Worm (Caenorhabditis elegans): ENCODE data around the gene F54E2.5.

F54E2.5 gene

ce11 chrV:2857842-2858241 is 42.0 kb upstream of the F54E2.5 start, which contains the start of gene srj-55:
TSS of gene srj-55 (minus strand) at chrV:2857942.
- no peak for TF ChIP-seq elt-3 (tag; optimal IDR thresholded peaks at IDR 0.05)
- TF ChIP-seq ceh-39 (tag; optimal IDR thresholded peaks at IDR 0.05): no peak
- TF ChIP-seq ztf-11 (tag; optimal IDR thresholded peaks at IDR 0.05): no peak
- no peak for TF ChIP-seq unc-39 (tag; optimal IDR thresholded peaks at IDR 0.05)
- no peak for TF ChIP-seq mls-2 (tag; optimal IDR thresholded peaks at IDR 0.05)
- no peak for TF ChIP-seq sptf-1 (tag; optimal IDR thresholded peaks at IDR 0.05)
- TF ChIP-seq mep-1 (tag; optimal IDR thresholded peaks at IDR 0.05): no peak
- TF ChIP-seq elt-1 (tag; optimal IDR thresholded peaks at IDR 0.05; ENCODE audit: borderline replicate concordance, insufficient read depth): no peak
- no peak for TF ChIP-seq nhr-237 (tag; optimal IDR thresholded peaks at IDR 0.05)
- no peak for TF ChIP-seq nhr-12 (tag; optimal IDR thresholded peaks at IDR 0.05)
- no peak for TF ChIP-seq ham-2 (GFP tag; optimal IDR thresholded peaks at IDR 0.05)
- TF ChIP-seq lsy-2 (tag; optimal IDR thresholded peaks at IDR 0.05): no peak
- TF ChIP-seq lin-32 (GFP tag; optimal IDR thresholded peaks at IDR 0.05): no peak
- TF ChIP-seq unc-62 (GFP tag; optimal IDR thresholded peaks at IDR 0.05): no peak
- TF ChIP-seq ces-1 (GFP tag; optimal IDR thresholded peaks at IDR 0.05): no peak
- no peak for TF ChIP-seq M03D4.4 (tag; optimal IDR thresholded peaks at IDR 0.05)
- no peak for TF ChIP-seq ceh-43 (GFP tag; optimal IDR thresholded peaks at IDR 0.05)
- TF ChIP-seq pha-4 (tag; optimal IDR thresholded peaks at IDR 0.05): no peak

ce11 chrV:2855473-2855872 is 39.6 kb upstream of the F54E2.5 start, which contains the start of gene srj-57:
TSS of gene srj-57 (minus strand) at chrV:2855573.
- TF ChIP-seq sptf-1 (tag; optimal IDR thresholded peaks at IDR 0.05) (no peak), flh-1 (GFP tag; optimal IDR thresholded peaks at IDR 0.05) (no peak), mls-2 (tag; optimal IDR thresholded peaks at IDR 0.05) (no peak), bed-3 (GFP tag; optimal IDR thresholded peaks at IDR 0.05) (no peak), lin-13 (tag; optimal IDR thresholded peaks at IDR 0.05) (no peak), mab-5 (tag; optimal IDR thresholded peaks at IDR 0.05) (no peak), nhr-237 (tag; optimal IDR thresholded peaks at IDR 0.05) (no peak), ham-2 (GFP tag; optimal IDR thresholded peaks at IDR 0.05) (no peak), snpc-4 (tag; optimal IDR thresholded peaks at IDR 0.05) (no peak), tbx-8 (GFP tag; optimal IDR thresholded peaks at IDR 0.05) (no peak)

DNA sequence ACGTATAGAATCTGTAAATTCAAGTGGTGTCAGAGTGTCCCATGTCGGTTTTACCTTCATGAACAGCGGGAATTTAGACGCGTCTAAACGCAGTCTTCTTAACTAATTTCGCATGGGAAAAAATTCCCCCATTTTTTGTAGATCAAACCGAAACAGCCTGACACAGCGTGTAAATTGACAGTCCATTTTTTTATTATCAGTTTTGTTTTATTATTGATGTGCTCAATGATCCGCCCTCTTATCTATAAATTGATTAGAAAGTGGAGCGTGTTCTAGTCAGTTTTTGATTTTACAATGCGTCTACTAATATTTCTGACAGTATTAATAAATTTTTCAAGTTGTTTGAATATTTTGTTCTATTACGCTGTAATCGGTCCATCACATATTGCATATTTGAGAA is 33.2 kb upstream of the F54E2.5 start, which contains the start of gene ugt-53:
Gene ugt-53, plus strand, starts transcription at position 273 of the 400 bp plus-strand sequence.
- TF ChIP-seq nhr-237 (tag; optimal IDR thresholded peaks at IDR 0.05) (no peak), elt-1 (tag; optimal IDR thresholded peaks at IDR 0.05; ENCODE audit: borderline replicate concordance, insufficient read depth) (no peak), sem-2 (GFP tag; optimal IDR thresholded peaks at IDR 0.05) (no peak), lin-13 (tag; optimal IDR thresholded peaks at IDR 0.05) (no peak), hlh-1 (tag; optimal IDR thresholded peaks at IDR 0.05) (no peak), blmp-1 (tag; optimal IDR thresholded peaks at IDR 0.05) (no peak), flh-1 (GFP tag; optimal IDR thresholded peaks at IDR 0.05) (no peak), cnd-1 (tag; optimal IDR thresholded peaks at IDR 0.05) (no peak), unc-120 (tag; optimal IDR thresholded peaks at IDR 0.05; ENCODE audit: poor library complexity, severe bottlenecking) (no peak), snpc-4 (tag; optimal IDR thresholded peaks at IDR 0.05) (no peak)

ce11 chrV:2848290-2848937 is 32.6 kb upstream of the F54E2.5 start, which contains the start of gene srj-49:
TSS of gene srj-49 (minus strand) at chrV:2848340.
- no peak for TF ChIP-seq hlh-1 (tag; optimal IDR thresholded peaks at IDR 0.05)
- no peak for TF ChIP-seq tbx-8 (GFP tag; optimal IDR thresholded peaks at IDR 0.05)
- no peak for TF ChIP-seq lsy-2 (tag; optimal IDR thresholded peaks at IDR 0.05)
- no peak for TF ChIP-seq mab-5 (tag; optimal IDR thresholded peaks at IDR 0.05)
- TF ChIP-seq lin-13 (tag; optimal IDR thresholded peaks at IDR 0.05): no peak
- no peak for TF ChIP-seq sptf-1 (tag; optimal IDR thresholded peaks at IDR 0.05)
- no peak for TF ChIP-seq nhr-28 (tag; optimal IDR thresholded peaks at IDR 0.05)
- no peak for TF ChIP-seq drap-1 (GFP tag; optimal IDR thresholded peaks at IDR 0.05)
- no peak for TF ChIP-seq M03D4.4 (tag; optimal IDR thresholded peaks at IDR 0.05)
- TF ChIP-seq ces-1 (GFP tag; optimal IDR thresholded peaks at IDR 0.05): no peak
- no peak for TF ChIP-seq pha-4 (tag; optimal IDR thresholded peaks at IDR 0.05)
- no peak for TF ChIP-seq ceh-43 (GFP tag; optimal IDR thresholded peaks at IDR 0.05)

DNA sequence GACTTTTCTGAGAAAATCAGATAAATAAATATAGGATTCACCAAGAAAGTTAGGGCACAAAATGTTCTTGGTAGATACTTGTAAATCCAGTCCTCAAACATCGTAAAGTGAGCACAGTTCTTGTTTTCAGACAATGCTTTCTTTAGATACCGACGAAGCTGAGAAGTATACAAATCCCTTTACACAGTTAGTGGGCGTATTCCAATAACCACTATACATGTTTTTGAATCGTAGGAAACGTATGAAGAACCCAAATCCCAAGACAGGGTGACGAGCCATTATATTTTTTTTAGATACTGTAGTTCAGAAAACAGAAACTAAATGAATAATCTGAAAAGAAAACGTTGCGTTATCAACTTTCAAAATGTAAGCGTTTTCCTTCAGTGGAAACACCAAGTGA is 29.9 kb upstream of the F54E2.5 start, which contains the start of gene srj-44:
Gene srj-44, minus strand, starts transcription at position 101 of the 400 bp plus-strand sequence.
- TF ChIP-seq ces-1 (GFP tag; optimal IDR thresholded peaks at IDR 0.05) (no peak), nhr-2 (tag; optimal IDR thresholded peaks at IDR 0.05) (no peak), zip-8 (tag; optimal IDR thresholded peaks at IDR 0.05) (no peak), hlh-1 (tag; optimal IDR thresholded peaks at IDR 0.05) (no peak), nhr-237 (tag; optimal IDR thresholded peaks at IDR 0.05) (no peak), drap-1 (GFP tag; optimal IDR thresholded peaks at IDR 0.05) (no peak), flh-1 (GFP tag; optimal IDR thresholded peaks at IDR 0.05) (no peak), mab-5 (tag; optimal IDR thresholded peaks at IDR 0.05) (no peak), tbx-8 (GFP tag; optimal IDR thresholded peaks at IDR 0.05) (no peak), ceh-43 (GFP tag; optimal IDR thresholded peaks at IDR 0.05) (no peak), elt-3 (tag; optimal IDR thresholded peaks at IDR 0.05) (no peak), nhr-28 (tag; optimal IDR thresholded peaks at IDR 0.05) (no peak), nhr-12 (tag; optimal IDR thresholded peaks at IDR 0.05) (no peak), lin-13 (tag; optimal IDR thresholded peaks at IDR 0.05) (no peak), lsy-2 (tag; optimal IDR thresholded peaks at IDR 0.05) (no peak), unc-62 (GFP tag; optimal IDR thresholded peaks at IDR 0.05) (no peak), bed-3 (GFP tag; optimal IDR thresholded peaks at IDR 0.05) (no peak), blmp-1 (tag; optimal IDR thresholded peaks at IDR 0.05) (no peak), ham-2 (GFP tag; optimal IDR thresholded peaks at IDR 0.05) (no peak)
